Worm (Caenorhabditis elegans) whole organism, young adult: ENCODE results near the gene T05C1.2.

Source experiments
- B0035.1 ChIP-seq: sonication (generic microtip); optimal IDR thresholded peaks from 2 replicates; lab custom pipeline; 2016; ENCODE audit warnings: missing genetic modification characterization, mild to moderate bottlenecking, missing compliant biosample characterization, missing genotype, missing genetic modification reagents
- B0261.1 ChIP-seq: sonication (generic microtip); optimal IDR thresholded peaks from 2 replicates; lab custom pipeline; 2016; ENCODE audit warnings: mild to moderate bottlenecking, missing genetic modification characterization, moderate library complexity, missing compliant biosample characterization
- C17E4.6 ChIP-seq: fragments of 200-800 bp; sonication (Bioruptor generic); IDR thresholded peaks from 2 replicates; pipeline ENCODE4 v1.3.6; 2022; ENCODE audit warnings: missing genetic modification reagents, missing genetic modification characterization, missing compliant biosample characterization
- D2030.7 ChIP-seq: fragments of 200-800 bp; sonication (Bioruptor generic); IDR thresholded peaks from 2 replicates; pipeline ENCODE4 v1.3.6; 2022; ENCODE audit warnings: missing genetic modification reagents, missing genetic modification characterization, missing compliant biosample characterization
- F22D6.2 ChIP-seq: sonication (generic microtip); optimal IDR thresholded peaks from 2 replicates; lab custom pipeline; 2016; ENCODE audit warnings: mild to moderate bottlenecking, missing genetic modification characterization, missing compliant biosample characterization
- F33H1.4 ChIP-seq: fragments of 200-800 bp; sonication (Bioruptor generic); IDR thresholded peaks from 2 replicates; pipeline ENCODE4 v1.3.6; 2022; ENCODE audit warnings: missing genetic modification reagents, missing genetic modification characterization, missing compliant biosample characterization
- K12H6.12 ChIP-seq: fragments of 200-800 bp; sonication (Bioruptor generic); optimal IDR thresholded peaks from 2 replicates; lab custom pipeline; 2018; ENCODE audit warnings: mild to moderate bottlenecking, missing genetic modification characterization, missing compliant biosample characterization
- T26A5.8 ChIP-seq: sonication (generic microtip); optimal IDR thresholded peaks from 2 replicates; lab custom pipeline; 2016; ENCODE audit warnings: missing genetic modification characterization, missing compliant biosample characterization
- Y53F4B.3 ChIP-seq: fragments of 200-800 bp; sonication (Bioruptor generic); IDR thresholded peaks from 2 replicates; pipeline ENCODE4 v1.3.6; 2022; ENCODE audit warnings: missing genetic modification reagents, missing genetic modification characterization, missing compliant biosample characterization
- Y56A3A.18 ChIP-seq: fragments of 200-800 bp; sonication (Bioruptor generic); IDR thresholded peaks from 2 replicates; pipeline ENCODE4 v1.3.6; 2022; ENCODE audit warnings: missing genetic modification reagents, missing genetic modification characterization, missing compliant biosample characterization
- aptf-2 ChIP-seq: fragments of 200-800 bp; sonication (Bioruptor generic); conservative IDR thresholded peaks from 2 replicates; pipeline ENCODE4 v1.3.6; 2022; ENCODE audit warnings: missing genetic modification reagents, missing genetic modification characterization, missing compliant biosample characterization
- atf-7 ChIP-seq: sonication (generic microtip); optimal IDR thresholded peaks from 2 replicates; lab custom pipeline; 2017; ENCODE audit warnings: mild to moderate bottlenecking, missing genetic modification characterization, missing compliant biosample characterization
- attf-6 ChIP-seq: fragments of 200-800 bp; sonication (Bioruptor generic); IDR thresholded peaks from 2 replicates; pipeline ENCODE4 v1.3.6; 2022; ENCODE audit warnings: missing genetic modification reagents, missing genetic modification characterization, missing compliant biosample characterization
- bed-1 ChIP-seq: fragments of 200-800 bp; sonication (Bioruptor generic); IDR thresholded peaks from 2 replicates; pipeline ENCODE4 v1.3.6; 2022; ENCODE audit warnings: missing genetic modification reagents, missing genetic modification characterization, missing compliant biosample characterization
- bed-2 ChIP-seq: fragments of 200-800 bp; sonication (Bioruptor generic); IDR thresholded peaks from 2 replicates; pipeline ENCODE4 v1.3.6; 2022; ENCODE audit warnings: missing genetic modification reagents, missing genetic modification characterization, missing compliant biosample characterization
- ccch-3 ChIP-seq: fragments of 200-800 bp; sonication (Bioruptor generic); optimal IDR thresholded peaks from 2 replicates; lab custom pipeline; 2018; ENCODE audit warnings: mild to moderate bottlenecking, missing genetic modification characterization, missing compliant biosample characterization
- cebp-1 ChIP-seq, 2 experiments: fragments of 200-800 bp in 1 of 2; sonication (Bioruptor generic) in 1 of 2; sonication (generic microtip) in 1 of 2; IDR thresholded peaks in 1 of 2; optimal IDR thresholded peaks in 1 of 2; 2 replicates each; pipeline versions ENCODE4 v1.3.6 to Lab custom; 2017 to 2022; ENCODE audit warnings: missing compliant biosample characterization in 2 of 2, missing genetic modification characterization in 2 of 2, mild to moderate bottlenecking in 1 of 2, missing genetic modification reagents in 1 of 2, moderate library complexity in 1 of 2
- ceh-40 ChIP-seq: fragments of 200-800 bp; sonication (Bioruptor generic); IDR thresholded peaks from 2 replicates; pipeline ENCODE4 v1.3.6; 2022; ENCODE audit warnings: missing genetic modification characterization, missing compliant biosample characterization
- ceh-79 ChIP-seq: sonication (generic microtip); optimal IDR thresholded peaks from 2 replicates; lab custom pipeline; 2017; ENCODE audit warnings: mild to moderate bottlenecking, missing genetic modification characterization, missing compliant biosample characterization
- ceh-91 ChIP-seq: fragments of 200-800 bp; sonication (Bioruptor generic); IDR thresholded peaks from 2 replicates; pipeline ENCODE4 v1.3.6; 2022; ENCODE audit warnings: missing genetic modification reagents, missing genetic modification characterization, missing compliant biosample characterization
- dox-1 ChIP-seq: fragments of 200-800 bp; sonication (Bioruptor generic); IDR thresholded peaks from 2 replicates; pipeline ENCODE4 v1.3.6; 2022; ENCODE audit warnings: missing genetic modification reagents, missing genetic modification characterization, missing compliant biosample characterization
- dpff-1 ChIP-seq: sonication (generic microtip); optimal IDR thresholded peaks from 2 replicates; lab custom pipeline; 2017; ENCODE audit warnings: mild to moderate bottlenecking, missing genetic modification characterization, missing compliant biosample characterization
- efl-1 ChIP-seq: fragments of 150-350 bp; optimal IDR thresholded peaks from 2 replicates; lab custom pipeline; 2014; ENCODE audit warnings: missing biosample characterization, missing genetic modification reagents, missing genetic modification characterization
- ets-4 ChIP-seq: fragments of 200-800 bp; sonication (Bioruptor generic); optimal IDR thresholded peaks from 2 replicates; lab custom pipeline; 2018; ENCODE audit warnings: mild to moderate bottlenecking, missing genetic modification characterization, missing compliant biosample characterization
- fkh-3 ChIP-seq: sonication (generic microtip); optimal IDR thresholded peaks from 2 replicates; lab custom pipeline; 2016; ENCODE audit warnings: mild to moderate bottlenecking, missing genetic modification characterization, missing compliant biosample characterization
- gei-17 ChIP-seq: fragments of 200-800 bp; sonication (Bioruptor generic); optimal IDR thresholded peaks from 2 replicates; lab custom pipeline; 2018; ENCODE audit warnings: mild to moderate bottlenecking, missing genetic modification characterization, missing compliant biosample characterization
- him-1 ChIP-seq: sonication (generic microtip); optimal IDR thresholded peaks from 2 replicates; lab custom pipeline; 2016; ENCODE audit warnings: missing genotype, missing genetic modification reagents, missing genetic modification characterization, missing compliant biosample characterization
- hmg-1.2 ChIP-seq: fragments of 200-800 bp; sonication (Bioruptor generic); IDR thresholded peaks from 2 replicates; pipeline ENCODE4 v1.3.6; 2022; ENCODE audit warnings: missing genetic modification reagents, missing genetic modification characterization, missing compliant biosample characterization
- hrde-1 ChIP-seq: sonication (generic microtip); optimal IDR thresholded peaks from 2 replicates; lab custom pipeline; 2016; ENCODE audit warnings: missing genetic modification characterization, mild to moderate bottlenecking, missing compliant biosample characterization, moderate library complexity, missing genotype, missing genetic modification reagents, borderline replicate concordance
- lag-1 ChIP-seq: fragments of 200-800 bp; sonication (Bioruptor generic); IDR thresholded peaks from 2 replicates; pipeline ENCODE4 v1.3.6; 2022; ENCODE audit warnings: missing genetic modification reagents, missing genetic modification characterization, missing compliant biosample characterization
- lin-35 ChIP-seq, 3 experiments: fragments of 150-350 bp in 2 of 3; sonication (generic microtip) in 1 of 3; optimal IDR thresholded peaks; 2 replicates each; lab custom pipeline; 2014 to 2018; ENCODE audit warnings: missing biosample characterization in 3 of 3, missing genetic modification characterization in 3 of 3, missing genetic modification reagents in 3 of 3
- lin-40 ChIP-seq: sonication (generic microtip); optimal IDR thresholded peaks from 2 replicates; lab custom pipeline; 2016; ENCODE audit warnings: missing genetic modification characterization, mild to moderate bottlenecking, missing compliant biosample characterization, missing genotype, missing genetic modification reagents
- lin-54 ChIP-seq: fragments of 200-800 bp; sonication (Bioruptor generic); optimal IDR thresholded peaks from 2 replicates; lab custom pipeline; 2018; ENCODE audit warnings: mild to moderate bottlenecking, missing genetic modification characterization, missing compliant biosample characterization
- lsl-1 ChIP-seq: fragments of 200-800 bp; sonication (Bioruptor generic); optimal IDR thresholded peaks from 2 replicates; lab custom pipeline; 2018; ENCODE audit warnings: mild to moderate bottlenecking, missing genetic modification characterization, moderate library complexity, missing compliant biosample characterization
- madf-6 ChIP-seq: fragments of 200-800 bp; sonication (Bioruptor generic); IDR thresholded peaks from 2 replicates; pipeline ENCODE4 v1.3.6; 2022; ENCODE audit warnings: missing genetic modification reagents, missing genetic modification characterization, missing compliant biosample characterization
- madf-8 ChIP-seq: fragments of 200-800 bp; sonication (Bioruptor generic); conservative IDR thresholded peaks from 2 replicates; pipeline ENCODE4 v1.3.6; 2022; ENCODE audit warnings: missing genetic modification reagents, missing genetic modification characterization, missing compliant biosample characterization
- nfya-2 ChIP-seq: fragments of 200-800 bp; sonication (Bioruptor generic); IDR thresholded peaks from 2 replicates; pipeline ENCODE4 v1.3.6; 2022; ENCODE audit warnings: missing genetic modification reagents, missing genetic modification characterization, missing compliant biosample characterization
- nhr-120 ChIP-seq: fragments of 200-800 bp; sonication (Bioruptor generic); IDR thresholded peaks from 2 replicates; pipeline ENCODE4 v1.3.6; 2022; ENCODE audit warnings: missing genetic modification characterization, missing compliant biosample characterization
- rec-8 ChIP-seq, 2 experiments: sonication (generic microtip); optimal IDR thresholded peaks; 2 replicates each; lab custom pipeline; 2016; ENCODE audit warnings: mild to moderate bottlenecking in 2 of 2, missing genetic modification characterization in 2 of 2, missing genetic modification reagents in 2 of 2, missing genotype in 2 of 2, missing biosample characterization in 1 of 2, missing compliant biosample characterization in 1 of 2, moderate library complexity in 1 of 2
- repo-1 ChIP-seq: sonication (generic microtip); optimal IDR thresholded peaks from 2 replicates; lab custom pipeline; 2017; ENCODE audit warnings: mild to moderate bottlenecking, missing genetic modification characterization, missing compliant biosample characterization
- snpc-3.4 ChIP-seq: sonication (generic microtip); optimal IDR thresholded peaks from 2 replicates; lab custom pipeline; 2017; ENCODE audit warnings: missing genetic modification characterization, mild to moderate bottlenecking, missing compliant biosample characterization, antibody characterized with exemption, moderate library complexity, missing genotype, missing genetic modification reagents
- unc-62 ChIP-seq: fragments of 150-350 bp; optimal IDR thresholded peaks from 2 replicates; lab custom pipeline; 2014; ENCODE audit warnings: missing biosample characterization, missing genetic modification reagents, missing genetic modification characterization
- xnd-1 ChIP-seq: sonication (generic microtip); optimal IDR thresholded peaks from 2 replicates; lab custom pipeline; 2016; ENCODE audit warnings: missing genotype, missing genetic modification reagents, missing genetic modification characterization, missing compliant biosample characterization

The T05C1.2 gene

DNA sequence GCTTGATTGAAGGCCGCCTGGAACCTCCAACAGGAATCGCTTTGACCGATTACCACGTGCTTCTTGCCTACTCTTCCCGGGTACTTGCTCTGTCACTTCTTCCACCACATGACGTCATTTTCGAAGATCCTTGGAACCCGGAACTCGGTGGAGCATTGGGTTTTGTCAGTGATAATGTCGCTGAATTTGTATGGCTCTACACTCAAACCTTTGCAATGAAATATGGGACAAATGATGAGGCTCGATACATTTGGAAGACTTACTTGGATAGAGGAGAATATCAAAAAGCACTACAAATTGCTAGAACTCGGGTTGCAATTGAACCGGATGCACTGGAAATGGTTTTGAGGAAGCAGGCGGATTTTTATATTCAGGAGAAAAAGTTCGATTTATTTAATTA is 19.1 kb downstream of the T05C1.2 start:
- TF ChIP-seq hmg-1.2 (GFP tag; lab: Robert Waterston, UW): no peak

DNA sequence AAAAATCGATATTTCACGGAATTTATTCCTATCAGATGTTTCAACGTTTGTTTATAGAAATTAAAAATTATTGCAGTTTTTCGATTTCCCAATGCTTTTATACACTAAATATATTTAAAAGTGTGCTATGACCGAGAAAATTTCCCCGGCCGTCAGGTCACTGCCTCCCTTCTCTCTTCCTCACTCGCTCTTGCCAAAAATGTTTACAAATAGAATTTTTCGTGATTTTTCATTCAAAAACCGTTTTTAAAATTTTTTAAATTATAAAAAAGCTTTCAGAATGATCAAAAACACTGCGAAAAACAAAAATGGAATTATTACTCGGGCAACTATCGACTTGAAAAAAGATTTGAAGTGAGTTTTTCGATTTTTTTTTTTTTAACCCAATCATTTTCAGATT is 21.1 kb downstream of the T05C1.2 start, which contains the start of the genes T12C9.7 and vps-18:
TSS of gene T12C9.7 (minus strand) at position 101 of the 400 bp plus-strand sequence.
TSS of gene vps-18 (plus strand) at position 280 of the 400 bp plus-strand sequence.
- TF ChIP-seq attf-6 (GFP tag; lab: Robert Waterston, UW) (no peak), dpff-1 (tag; lab: Kevin White, UChicago) (no peak), bed-2 (GFP tag; lab: Robert Waterston, UW) (no peak)

DNA sequence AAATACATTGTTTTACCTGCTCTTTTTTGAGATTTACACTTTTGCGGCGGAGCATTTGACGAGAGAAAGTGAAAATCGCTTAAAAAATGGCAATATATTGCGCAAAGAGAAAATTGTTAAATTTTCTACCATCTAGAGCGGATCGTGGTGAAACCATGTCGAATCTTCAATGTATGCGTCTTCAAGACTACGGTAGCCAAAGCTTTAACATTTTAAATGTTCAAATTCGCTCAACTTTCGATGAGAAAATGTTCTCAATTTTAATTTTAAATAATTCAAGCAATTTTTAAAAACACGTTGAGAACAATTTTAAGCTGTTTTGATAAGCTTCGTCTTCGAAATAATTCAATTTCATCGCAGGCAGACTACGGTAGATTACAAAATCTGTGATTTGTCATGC is 21.6 kb downstream of the T05C1.2 start:
- peak; percentile 40 for TF ChIP-seq efl-1 (GFP tag; lab: Kevin White, UChicago)
- TF ChIP-seq ets-4: no peak
- TF ChIP-seq F33H1.4 (GFP tag; lab: Robert Waterston, UW): peak; percentile 91
- TF ChIP-seq nhr-120: no peak
- TF ChIP-seq lin-54 (GFP tag; lab: Kevin White, UChicago): peak; percentile 27
- TF ChIP-seq dox-1: peak; percentile 39; the same call in 1 of the 2 replicates
- TF ChIP-seq madf-8 (GFP tag; lab: Robert Waterston, UW): peak; percentile 73
- TF ChIP-seq xnd-1: peak; percentile 93
- TF ChIP-seq lag-1 (GFP tag; lab: Robert Waterston, UW): no peak
- TF ChIP-seq D2030.7 (GFP tag; lab: Robert Waterston, UW): peak; percentile 43; the same call in 1 of the 2 replicates
- no peak for TF ChIP-seq snpc-3.4 (tag; lab: Kevin White, UChicago)
- peak; percentile 56 for TF ChIP-seq ceh-91 (GFP tag; lab: Robert Waterston, UW)
- TF ChIP-seq T26A5.8: no peak
- peak; percentile 90 for TF ChIP-seq madf-6 (GFP tag; lab: Robert Waterston, UW)
- TF ChIP-seq dpff-1 (tag; lab: Kevin White, UChicago): no peak
- peak; percentile 99 for TF ChIP-seq lsl-1

DNA sequence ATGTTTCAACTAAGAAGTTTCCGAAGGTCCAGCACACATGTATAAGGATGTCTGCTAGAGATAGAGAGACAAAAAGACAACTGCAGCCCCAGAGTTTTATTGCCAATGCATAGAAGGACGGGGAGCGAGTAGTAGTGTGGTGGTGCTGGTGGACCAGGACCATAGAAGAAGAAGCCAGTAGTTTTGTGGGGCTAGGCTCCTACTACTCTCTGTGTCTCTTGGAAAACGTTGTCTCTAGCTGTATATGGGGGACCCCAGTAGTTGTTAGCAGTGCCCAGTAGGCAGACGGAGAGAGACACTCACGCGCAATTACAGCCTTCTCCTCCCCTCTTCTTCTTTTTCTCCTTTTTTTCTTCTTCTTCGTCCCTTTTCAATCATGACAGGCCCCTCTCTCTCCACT is 25.9 kb downstream of the T05C1.2 start:
- no peak for TF ChIP-seq C17E4.6 (GFP tag; lab: Robert Waterston, UW)
- no peak for TF ChIP-seq B0035.1 (tag; lab: Kevin White, UChicago)
- TF ChIP-seq K12H6.12: peak; percentile 55
- TF ChIP-seq ceh-40 (GFP tag; lab: Robert Waterston, UW): no peak
- no peak for TF ChIP-seq nfya-2 (GFP tag; lab: Robert Waterston, UW)
- no peak for TF ChIP-seq B0261.1 (tag; lab: Kevin White, UChicago)
- TF ChIP-seq ceh-79: no peak
- TF ChIP-seq unc-62 (GFP tag; lab: Kevin White, UChicago): no peak
- TF ChIP-seq ceh-91 (GFP tag; lab: Robert Waterston, UW): no peak
- no peak for TF ChIP-seq madf-6 (GFP tag; lab: Robert Waterston, UW)
- TF ChIP-seq nhr-120: no peak
- no peak for TF ChIP-seq Y56A3A.18 (GFP tag; lab: Robert Waterston, UW)
- no peak for TF ChIP-seq fkh-3
- no peak for TF ChIP-seq gei-17 (GFP tag; lab: Kevin White, UChicago)
- TF ChIP-seq aptf-2 (GFP tag; lab: Robert Waterston, UW): no peak
- TF ChIP-seq rec-8 (tag; optimal IDR thresholded peaks at IDR 0.05; lab: Kevin White, UChicago): no peak
- TF ChIP-seq ccch-3 (GFP tag; lab: Kevin White, UChicago): no peak
- no peak for TF ChIP-seq lin-40 (tag; lab: Kevin White, UChicago)
- no peak for TF ChIP-seq cebp-1 (GFP tag; IDR thresholded peaks at IDR 0.05; lab: Robert Waterston, UW)
- TF ChIP-seq cebp-1 (tag; optimal IDR thresholded peaks at IDR 0.05; lab: Kevin White, UChicago): peak; percentile 33
- no peak for TF ChIP-seq atf-7 (tag; lab: Kevin White, UChicago)
- no peak for TF ChIP-seq T26A5.8
- TF ChIP-seq him-1 (tag; lab: Kevin White, UChicago): no peak
- no peak for TF ChIP-seq bed-1 (GFP tag; lab: Robert Waterston, UW)
- TF ChIP-seq Y53F4B.3 (GFP tag; lab: Robert Waterston, UW): no peak
- TF ChIP-seq hrde-1 (tag; lab: Kevin White, UChicago): no peak
- no peak for TF ChIP-seq lin-35 (GFP tag; optimal IDR thresholded peaks at IDR 0.05; lab: Kevin White, UChicago)
- TF ChIP-seq repo-1 (tag; lab: Kevin White, UChicago): no peak
- no peak for TF ChIP-seq F22D6.2 (tag; lab: Kevin White, UChicago)
